Worm (Caenorhabditis elegans): ENCODE data around the gene pqn-63.

pqn-63 gene

ce11 chrV:9633313-9633712 lies 17.5 kb downstream of the pqn-63 start, which contains the start of gene col-147:
Gene col-147 (minus strand): TSS chrV:9633338.
- TF ChIP-seq aly-2 (tag; optimal IDR thresholded peaks at IDR 0.05) (no peak), dpl-1 (GFP tag; optimal IDR thresholded peaks at IDR 0.05) (no peak), nhr-20 (tag; optimal IDR thresholded peaks at IDR 0.05) (peak; percentile 70), rnt-1 (tag; optimal IDR thresholded peaks at IDR 0.05) (no peak), lin-35 (GFP tag; optimal IDR thresholded peaks at IDR 0.05) (peak in 1 of 2 experiments; percentile 43), mdl-1 (tag; optimal IDR thresholded peaks at IDR 0.05) (no peak), sptf-1 (tag; optimal IDR thresholded peaks at IDR 0.05) (no peak), ceh-88 (GFP tag; IDR thresholded peaks at IDR 0.05) (no peak), F16B12.6 (tag; optimal IDR thresholded peaks at IDR 0.05) (no peak), ceh-90 (tag; optimal IDR thresholded peaks at IDR 0.05) (no peak), lsy-2 (tag; optimal IDR thresholded peaks at IDR 0.05) (no peak), lir-3 (tag; optimal IDR thresholded peaks at IDR 0.05; ENCODE audit: poor library complexity) (no peak), C16A3.4 (tag; optimal IDR thresholded peaks at IDR 0.05) (no peak), elt-3 (tag; optimal IDR thresholded peaks at IDR 0.05) (peak in 5 of 6 experiments; percentile 10 to 93 (median 74)), snu-23 (GFP tag; optimal IDR thresholded peaks at IDR 0.05) (peak; percentile 70), nhr-19 (GFP tag; conservative IDR thresholded peaks at IDR 0.05) (peak; percentile 30), skn-1 (tag; optimal IDR thresholded peaks at IDR 0.05) (no peak), nhr-90 (tag; optimal IDR thresholded peaks at IDR 0.05; ENCODE audit: poor library complexity) (peak; percentile 48), unc-98 (GFP tag; IDR thresholded peaks at IDR 0.05) (no peak), mef-2 (tag; optimal IDR thresholded peaks at IDR 0.05) (no peak), pqm-1 (tag; optimal IDR thresholded peaks at IDR 0.05) (no peak), pag-3 (tag; optimal IDR thresholded peaks at IDR 0.05; ENCODE audit: borderline replicate concordance, insufficient read depth) (no peak), nhr-47 (tag; optimal IDR thresholded peaks at IDR 0.05) (no peak), unc-130 (tag; optimal IDR thresholded peaks at IDR 0.05) (no peak), fos-1 (tag; optimal IDR thresholded peaks at IDR 0.05) (peak; percentile 1), efl-1 (optimal IDR thresholded peaks at IDR 0.05) (peak in 1 of 2 experiments; percentile 2), efl-1 (GFP tag; optimal IDR thresholded peaks at IDR 0.05 in 1 of 2) (no peak), dsc-1 (tag; optimal IDR thresholded peaks at IDR 0.05) (no peak), nhr-71 (tag; optimal IDR thresholded peaks at IDR 0.05) (peak; percentile 47), ceh-82 (tag; optimal IDR thresholded peaks at IDR 0.05) (no peak), lin-15B (tag; optimal IDR thresholded peaks at IDR 0.05) (no peak), hpl-2 (GFP tag; optimal IDR thresholded peaks at IDR 0.05) (no peak), fkh-4 (tag; optimal IDR thresholded peaks at IDR 0.05; ENCODE audit: borderline replicate concordance) (no peak), swsn-7 (tag; optimal IDR thresholded peaks at IDR 0.05) (no peak), elt-2 (tag; optimal IDR thresholded peaks at IDR 0.05) (no peak), nhr-11 (tag; optimal IDR thresholded peaks at IDR 0.05) (no peak), lin-14 (GFP tag; optimal IDR thresholded peaks at IDR 0.05) (peak; percentile 88), nhr-84 (tag; optimal IDR thresholded peaks at IDR 0.05) (no peak), blmp-1 (tag; optimal IDR thresholded peaks at IDR 0.05) (peak; percentile 66), irx-1 (tag; optimal IDR thresholded peaks at IDR 0.05) (peak; percentile 3), lin-13 (GFP tag; optimal IDR thresholded peaks at IDR 0.05) (no peak), mab-9 (GFP tag; IDR thresholded peaks at IDR 0.05) (no peak), nhr-237 (tag; optimal IDR thresholded peaks at IDR 0.05) (no peak), jun-1 (tag; optimal IDR thresholded peaks at IDR 0.05) (no peak), mep-1 (tag; optimal IDR thresholded peaks at IDR 0.05) (peak; percentile 39), tbx-2 (tag; optimal IDR thresholded peaks at IDR 0.05) (peak; percentile 22), nhr-85 (tag) (peak; percentile 91), nhr-28 (tag; optimal IDR thresholded peaks at IDR 0.05) (no peak), C04F5.9 (tag; optimal IDR thresholded peaks at IDR 0.05) (no peak), pax-3 (tag; optimal IDR thresholded peaks at IDR 0.05) (no peak), lin-39 (tag; optimal IDR thresholded peaks at IDR 0.05) (no peak), ama-1 (optimal IDR thresholded peaks at IDR 0.05) (no peak)

All from whole organism, L1 larva.